Worm (Caenorhabditis elegans): Measurements from ENCODE around the gene unc-69.

unc-69 gene

ce11 chrIII:10293362-10293761 is 25.4 kb upstream of the unc-69 start:
- no peak for TF ChIP-seq ctbp-1 (GFP tag; IDR thresholded peaks at IDR 0.05)
- no peak for TF ChIP-seq pqm-1 (tag; optimal IDR thresholded peaks at IDR 0.05)
- no peak for TF ChIP-seq gei-8 (GFP tag; optimal IDR thresholded peaks at IDR 0.05)
- no peak for TF ChIP-seq unc-39 (tag; optimal IDR thresholded peaks at IDR 0.05)
- no peak for TF ChIP-seq lin-15B (tag; optimal IDR thresholded peaks at IDR 0.05)
- 0 out of 2 replicates have a peak, but pooled peaks have one; percentile 42 for TF ChIP-seq lim-7 (GFP tag; IDR thresholded peaks at IDR 0.05)
- TF ChIP-seq hlh-30 (tag; optimal IDR thresholded peaks at IDR 0.05; ENCODE audit: insufficient read depth) = peak; percentile 25
- TF ChIP-seq fkh-10 (GFP tag; optimal IDR thresholded peaks at IDR 0.05) = no peak
- TF ChIP-seq dmd-6 (GFP tag; IDR thresholded peaks at IDR 0.05) = peak; percentile 35
- no peak for TF ChIP-seq ceh-28 (tag; optimal IDR thresholded peaks at IDR 0.05)
- no peak for TF ChIP-seq attf-4 (tag; optimal IDR thresholded peaks at IDR 0.05)
- no peak for TF ChIP-seq F49E8.2 (tag; optimal IDR thresholded peaks at IDR 0.05; ENCODE audit: borderline replicate concordance)

- TF ChIP-seq fkh-10 (GFP tag; optimal IDR thresholded peaks at IDR 0.05) (no peak), unc-62 (GFP tag; optimal IDR thresholded peaks at IDR 0.05 in 1 of 2) (peak in 1 of 2 experiments; percentile 94), unc-62 (tag; optimal IDR thresholded peaks at IDR 0.05) (no peak), zag-1 (tag; optimal IDR thresholded peaks at IDR 0.05) (no peak), F10B5.3 (tag; optimal IDR thresholded peaks at IDR 0.05) (no peak)
Measured at ce11 chrIII:10293946-10294345, 24.8 kb upstream of the unc-69 start.

ce11 chrIII:10294837-10295236 is 23.9 kb upstream of the unc-69 start, which contains the start of gene vglu-2:
vglu-2 (plus strand) TSS chrIII:10295137.
- TF ChIP-seq daf-8 (GFP tag; IDR thresholded peaks at IDR 0.05) (no peak), F44E2.7 (GFP tag; IDR thresholded peaks at IDR 0.05) (no peak), sdz-12 (GFP tag; optimal IDR thresholded peaks at IDR 0.05) (no peak), D1046.2 (GFP tag; IDR thresholded peaks at IDR 0.05) (no peak), dpl-1 (GFP tag; optimal IDR thresholded peaks at IDR 0.05) (no peak), Y105C5A.15 (GFP tag; IDR thresholded peaks at IDR 0.05) (no peak), egl-43 (GFP tag; IDR thresholded peaks at IDR 0.05) (no peak), T26A8.4 (GFP tag; IDR thresholded peaks at IDR 0.05) (no peak), daf-19 (GFP tag; conservative IDR thresholded peaks at IDR 0.05) (no peak), lin-1 (GFP tag; IDR thresholded peaks at IDR 0.05) (no peak), zag-1 (tag; optimal IDR thresholded peaks at IDR 0.05) (no peak), nhr-77 (tag; optimal IDR thresholded peaks at IDR 0.05) (no peak), mdt-29 (GFP tag; IDR thresholded peaks at IDR 0.05) (no peak)

DNA sequence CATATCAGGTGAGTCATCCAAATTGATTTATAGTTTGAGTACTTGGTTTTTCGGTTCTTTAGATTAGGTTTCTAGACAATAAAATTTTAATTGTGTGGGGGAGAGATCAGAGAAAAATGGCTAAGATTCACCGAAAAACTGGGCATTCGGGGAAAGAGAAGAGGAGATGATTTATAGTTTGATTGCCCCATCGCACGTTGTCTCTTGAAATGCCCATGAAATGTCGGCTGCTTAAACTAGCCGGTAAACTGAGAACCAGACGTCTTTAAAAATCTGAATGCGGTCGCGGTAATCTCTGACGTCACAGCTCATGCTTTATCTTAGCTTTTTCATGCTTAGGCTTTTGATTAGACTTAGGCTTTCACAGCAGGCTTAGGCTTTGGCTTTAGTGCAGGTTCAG is 21.8 kb upstream of the unc-69 start:
- no peak for TF ChIP-seq nhr-77 (tag; optimal IDR thresholded peaks at IDR 0.05)
- TF ChIP-seq ZK337.2 (GFP tag; IDR thresholded peaks at IDR 0.05) = no peak
- TF ChIP-seq ztf-7 (tag; optimal IDR thresholded peaks at IDR 0.05) = no peak
- TF ChIP-seq php-3 (GFP tag; IDR thresholded peaks at IDR 0.05) = peak; percentile 23; the same call in 1 of the 2 replicates
- 0 out of 2 replicates have a peak, but pooled peaks have one; percentile 12 for TF ChIP-seq ceh-20 (GFP tag; IDR thresholded peaks at IDR 0.05)
- TF ChIP-seq mxl-2 (GFP tag; conservative IDR thresholded peaks at IDR 0.05) = no peak
- no peak for TF ChIP-seq nhr-102 (tag; optimal IDR thresholded peaks at IDR 0.05)
- no peak for TF ChIP-seq egl-43 (GFP tag; IDR thresholded peaks at IDR 0.05)
- no peak for TF ChIP-seq hlh-30 (tag; optimal IDR thresholded peaks at IDR 0.05; ENCODE audit: insufficient read depth)
- peak in 1 of 2 experiments; percentile 72 for TF ChIP-seq unc-62 (GFP tag; optimal IDR thresholded peaks at IDR 0.05 in 1 of 2)
- TF ChIP-seq unc-62 (tag; optimal IDR thresholded peaks at IDR 0.05) = no peak
- no peak for TF ChIP-seq mes-2 (tag; optimal IDR thresholded peaks at IDR 0.05; ENCODE audit: poor library complexity, severe bottlenecking)

- TF ChIP-seq nhr-48 (tag; optimal IDR thresholded peaks at IDR 0.05) (no peak), unc-62 (GFP tag; optimal IDR thresholded peaks at IDR 0.05 in 1 of 2) (peak in 1 of 2 experiments; percentile 72), unc-62 (tag; optimal IDR thresholded peaks at IDR 0.05) (no peak)
Measured at ce11 chrIII:10300078-10300477, 18.7 kb upstream of the unc-69 start, which contains the start of gene vglu-3. vglu-3 (plus strand) TSS chrIII:10300378.
